Fruit fly (Drosophila melanogaster) whole organism, adult: ENCODE measurements around the gene CG14692.

Experiments
- CG11617 ChIP-seq: fragments of 200-800 bp; sonication (Bioruptor generic); optimal IDR thresholded peaks from 2 replicates; lab custom pipeline; 2017; ENCODE audit warnings: mild to moderate bottlenecking, missing biosample characterization, missing genetic modification reagents, missing genetic modification characterization
- CG12768 ChIP-seq: fragments of 200-800 bp; sonication (Bioruptor generic); optimal IDR thresholded peaks from 2 replicates; lab custom pipeline; 2017; ENCODE audit warnings: missing biosample characterization, missing genetic modification characterization, mild to moderate bottlenecking, moderate library complexity, missing genetic modification reagents
- CG14711 ChIP-seq: fragments of 200-800 bp; sonication (Bioruptor generic); optimal IDR thresholded peaks from 2 replicates; lab custom pipeline; 2018; ENCODE audit warnings: missing biosample characterization, mild to moderate bottlenecking, missing genetic modification characterization, moderate library complexity
- CG1620 ChIP-seq: fragments of 200-800 bp; sonication (Bioruptor generic); optimal IDR thresholded peaks from 2 replicates; lab custom pipeline; 2016; ENCODE audit warnings: missing biosample characterization, missing genetic modification characterization
- CG33017 ChIP-seq: fragments of 200-800 bp; sonication (Bioruptor generic); optimal IDR thresholded peaks from 2 replicates; lab custom pipeline; 2018; ENCODE audit warnings: missing biosample characterization, mild to moderate bottlenecking, missing genetic modification characterization, moderate library complexity
- CG5204 ChIP-seq: fragments of 200-800 bp; sonication (Bioruptor generic); optimal IDR thresholded peaks from 2 replicates; lab custom pipeline; 2016; ENCODE audit warnings: missing biosample characterization, missing genetic modification characterization
- CG7045 ChIP-seq: fragments of 200-800 bp; sonication (Bioruptor generic); optimal IDR thresholded peaks from 2 replicates; lab custom pipeline; 2017; ENCODE audit warnings: missing biosample characterization, mild to moderate bottlenecking, missing genetic modification characterization
- CG7101 ChIP-seq: fragments of 200-800 bp; sonication (Bioruptor generic); optimal IDR thresholded peaks from 2 replicates; lab custom pipeline; 2018; ENCODE audit warnings: missing biosample characterization, mild to moderate bottlenecking, missing genetic modification characterization, moderate library complexity
- Clk ChIP-seq: fragments of 200-800 bp; sonication (Bioruptor generic); optimal IDR thresholded peaks from 2 replicates; lab custom pipeline; 2017; ENCODE audit warnings: missing biosample characterization, missing genetic modification characterization
- Crg-1 ChIP-seq: fragments of 200-800 bp; sonication (Bioruptor generic); optimal IDR thresholded peaks from 2 replicates; lab custom pipeline; 2016; ENCODE audit warnings: missing biosample characterization, missing genetic modification characterization
- Hr96 ChIP-seq: fragments of 200-800 bp; sonication (Bioruptor generic); optimal IDR thresholded peaks from 2 replicates; lab custom pipeline; 2016; ENCODE audit warnings: missing biosample characterization, missing genetic modification characterization
- Mnt ChIP-seq: fragments of 200-800 bp; sonication (Bioruptor generic); optimal IDR thresholded peaks from 2 replicates; lab custom pipeline; 2016; ENCODE audit warnings: missing biosample characterization, mild to moderate bottlenecking, missing genetic modification characterization
- bab1 ChIP-seq: fragments of 200-800 bp; sonication (Bioruptor generic); optimal IDR thresholded peaks from 3 replicates; lab custom pipeline; 2019; ENCODE audit warnings: missing biosample characterization, mild to moderate bottlenecking, missing genetic modification characterization, moderate library complexity
- cic ChIP-seq: fragments of 200-800 bp; sonication (Bioruptor generic); optimal IDR thresholded peaks from 2 replicates; lab custom pipeline; 2017; ENCODE audit warnings: missing biosample characterization, mild to moderate bottlenecking, missing genetic modification characterization, moderate library complexity
- cnc ChIP-seq, 2 experiments: fragments of >200 bp; optimal IDR thresholded peaks; 2 replicates each; lab custom pipeline; 2017
- kay ChIP-seq: fragments of 200-800 bp; sonication (Bioruptor generic); peaks from one replicate; lab custom pipeline; 2016; ENCODE audit warnings: missing biosample characterization, missing genetic modification characterization, borderline replicate concordance
- ovo ChIP-seq: fragments of 200-800 bp; sonication (Bioruptor generic); optimal IDR thresholded peaks from 2 replicates; lab custom pipeline; 2016; ENCODE audit warnings: missing biosample characterization, missing genetic modification characterization
- pad ChIP-seq: fragments of 200-800 bp; sonication (Bioruptor generic); optimal IDR thresholded peaks from 3 replicates; lab custom pipeline; 2017; ENCODE audit warnings: missing biosample characterization, missing genetic modification characterization, mild to moderate bottlenecking, moderate library complexity, missing genetic modification reagents
- tj ChIP-seq: fragments of 200-800 bp; sonication (Bioruptor generic); optimal IDR thresholded peaks from 3 replicates; lab custom pipeline; 2017; ENCODE audit warnings: missing biosample characterization, mild to moderate bottlenecking, missing genetic modification characterization, moderate library complexity
- toe ChIP-seq: fragments of 200-800 bp; sonication (Bioruptor generic); optimal IDR thresholded peaks from 2 replicates; lab custom pipeline; 2016; ENCODE audit warnings: missing biosample characterization, missing genetic modification characterization

CG14692 gene

DNA sequence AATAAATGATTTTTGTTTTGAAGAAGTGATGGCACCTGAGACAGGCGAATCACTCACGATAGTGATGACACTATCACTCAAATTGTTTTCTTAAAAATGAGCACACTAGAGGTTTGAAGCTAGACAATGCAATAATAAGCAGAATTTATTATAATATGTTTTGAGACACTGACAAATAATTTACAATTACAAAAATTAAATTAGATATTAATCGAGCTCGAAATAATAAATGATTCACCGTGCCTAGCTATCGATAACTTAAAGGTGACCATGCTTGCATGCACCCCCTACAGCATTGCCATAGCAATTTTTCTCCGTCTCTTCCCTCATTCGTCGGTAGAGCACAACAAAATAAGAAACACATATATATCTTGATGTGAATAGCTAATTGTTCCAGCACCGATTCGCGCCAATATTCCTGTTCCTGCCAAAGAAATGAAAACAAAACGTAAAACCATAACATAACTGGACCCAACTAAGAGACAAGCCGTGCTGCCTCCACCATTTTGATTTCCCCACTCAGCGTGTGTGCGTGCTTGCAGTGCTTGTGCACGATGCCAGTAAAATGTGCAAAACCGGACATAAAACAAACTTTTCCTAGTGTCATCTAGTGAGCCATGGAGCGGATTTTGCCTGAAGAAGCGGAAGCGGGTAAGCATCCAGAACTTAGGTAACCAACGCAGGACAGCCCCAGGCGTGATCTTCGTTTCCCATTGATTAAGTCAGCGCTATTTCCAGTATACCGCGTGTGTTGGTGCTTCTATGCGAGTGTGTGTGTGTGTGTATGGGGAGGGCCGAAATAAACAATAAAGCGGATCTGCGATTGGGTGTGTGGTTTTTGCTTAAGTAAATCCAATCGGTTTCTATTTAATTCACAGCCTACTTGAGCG, 42.5 kb downstream of the CG14692 start, which contains the start of the genes MED7 and Cap-H2:
MED7 (minus strand) TSS at position 67 of the 890 bp plus-strand sequence.
Cap-H2 (plus strand) TSS at position 345 of the 890 bp plus-strand sequence.
- TF ChIP-seq CG11617 (GFP tag; lab: Kevin White, UChicago) (peak; percentile 50), CG14711 (peak; percentile 65), bab1 (GFP tag; lab: Kevin White, UChicago) (peak; percentile 76), toe (GFP tag; lab: Kevin White, UChicago) (peak; percentile 92), Hr96 (GFP tag; lab: Kevin White, UChicago) (peak; percentile 76), Crg-1 (peak; percentile 63), tj (GFP tag; lab: Kevin White, UChicago) (peak; percentile 28), CG33017 (tag; lab: Kevin White, UChicago) (peak; percentile 30), CG1620 (GFP tag; lab: Kevin White, UChicago) (peak; percentile 79), cnc (optimal IDR thresholded peaks at IDR 0.05; lab: Kevin White, UChicago) (no peak), ovo (GFP tag; lab: Kevin White, UChicago) (peak; percentile 53), CG12768 (GFP tag; lab: Kevin White, UChicago) (no peak), CG7101 (peak; percentile 51), cic (GFP tag; lab: Kevin White, UChicago) (peak; percentile 83), kay (peak; percentile 56), CG7045 (peak; percentile 79), Mnt (GFP tag; lab: Kevin White, UChicago) (peak; percentile 72), pad (peak; percentile 68), CG5204 (GFP tag; lab: Kevin White, UChicago) (peak; percentile 73), Clk (GFP tag; lab: Kevin White, UChicago) (peak; percentile 36)

DNA sequence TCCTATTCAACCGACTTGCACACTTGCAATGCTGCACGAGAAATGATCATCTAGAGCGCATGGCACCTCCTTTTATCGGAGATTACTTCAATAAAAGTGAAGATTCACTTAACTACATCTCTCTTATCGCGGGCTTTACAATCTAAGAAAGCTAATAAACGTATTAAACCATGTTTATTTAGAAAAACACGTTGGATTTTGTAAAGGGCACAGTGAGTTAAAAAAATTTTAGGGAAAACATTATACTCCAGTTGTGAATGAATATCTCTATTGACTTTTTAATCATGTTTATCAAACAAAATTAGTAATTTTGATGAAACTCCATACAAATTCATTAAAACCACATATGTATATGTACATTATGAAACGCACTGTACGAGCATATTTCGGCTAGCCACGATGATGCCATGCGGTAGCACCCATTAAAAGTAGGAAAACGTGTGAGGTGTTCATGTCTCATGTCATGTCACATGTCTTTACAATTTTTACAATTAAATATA, 44.4 kb downstream of the CG14692 start, which contains the start of gene CG31272:
CG31272 (minus strand) TSS at position 51 of the 500 bp plus-strand sequence.
- TF ChIP-seq CG1620 (GFP tag; lab: Kevin White, UChicago) (no peak), cic (GFP tag; lab: Kevin White, UChicago) (peak; percentile 70), CG5204 (GFP tag; lab: Kevin White, UChicago) (peak; percentile 15), ovo (GFP tag; lab: Kevin White, UChicago) (no peak), kay (no peak), pad (no peak), CG33017 (tag; lab: Kevin White, UChicago) (no peak), Hr96 (GFP tag; lab: Kevin White, UChicago) (no peak), bab1 (GFP tag; lab: Kevin White, UChicago) (no peak), CG11617 (GFP tag; lab: Kevin White, UChicago) (no peak), Mnt (GFP tag; lab: Kevin White, UChicago) (no peak), toe (GFP tag; lab: Kevin White, UChicago) (no peak), Clk (GFP tag; lab: Kevin White, UChicago) (no peak), CG14711 (no peak), Crg-1 (no peak), cnc (optimal IDR thresholded peaks at IDR 0.05; lab: Kevin White, UChicago) (no peak), tj (GFP tag; lab: Kevin White, UChicago) (no peak), CG7101 (no peak), CG12768 (GFP tag; lab: Kevin White, UChicago) (no peak), CG7045 (peak; percentile 30)

DNA sequence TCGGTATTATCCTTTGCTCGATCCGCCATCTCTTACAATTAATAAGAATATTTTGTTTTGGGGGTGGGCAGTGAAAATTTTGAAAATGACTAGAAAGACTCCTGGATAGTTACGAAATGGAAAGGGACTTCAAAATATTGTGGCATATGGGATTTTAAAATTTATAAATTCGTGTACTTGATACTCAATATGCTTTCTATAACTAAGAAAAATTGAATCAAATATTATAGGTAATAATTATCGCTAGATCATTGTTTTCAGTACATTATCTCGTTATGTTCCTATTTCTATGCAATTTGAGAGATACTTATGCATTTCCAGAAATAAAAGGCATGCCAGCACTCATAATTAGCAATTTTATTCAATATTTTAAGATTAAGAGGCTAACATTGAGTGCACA, 48.2 kb downstream of the CG14692 start, which contains the start of gene CG14691:
CG14691 (minus strand) TSS at position 101 of the 400 bp plus-strand sequence.
- TF ChIP-seq CG5204 (GFP tag; lab: Kevin White, UChicago) (no peak), CG14711 (no peak), kay (no peak), CG11617 (GFP tag; lab: Kevin White, UChicago) (no peak), Crg-1 (no peak), CG7101 (no peak), CG12768 (GFP tag; lab: Kevin White, UChicago) (no peak), ovo (GFP tag; lab: Kevin White, UChicago) (no peak), toe (GFP tag; lab: Kevin White, UChicago) (no peak), CG7045 (no peak), CG1620 (GFP tag; lab: Kevin White, UChicago) (no peak)

- TF ChIP-seq toe (GFP tag; lab: Kevin White, UChicago) (no peak), CG11617 (GFP tag; lab: Kevin White, UChicago) (no peak), CG33017 (tag; lab: Kevin White, UChicago) (no peak), bab1 (GFP tag; lab: Kevin White, UChicago) (no peak), Crg-1 (no peak), CG5204 (GFP tag; lab: Kevin White, UChicago) (no peak), CG7101 (no peak), ovo (GFP tag; lab: Kevin White, UChicago) (no peak), tj (GFP tag; lab: Kevin White, UChicago) (no peak), CG7045 (no peak), cnc (optimal IDR thresholded peaks at IDR 0.05; lab: Kevin White, UChicago) (no peak), pad (no peak), CG1620 (GFP tag; lab: Kevin White, UChicago) (no peak), Mnt (GFP tag; lab: Kevin White, UChicago) (no peak), cic (GFP tag; lab: Kevin White, UChicago) (no peak), CG12768 (GFP tag; lab: Kevin White, UChicago) (no peak), kay (no peak), CG14711 (no peak), Clk (GFP tag; lab: Kevin White, UChicago) (no peak)
Observed at dm6 chr3R:10751061-10751460, 52.7 kb downstream of the CG14692 start, which contains the start of gene TkR86C. TkR86C (minus strand) TSS chr3R:10751228.

DNA sequence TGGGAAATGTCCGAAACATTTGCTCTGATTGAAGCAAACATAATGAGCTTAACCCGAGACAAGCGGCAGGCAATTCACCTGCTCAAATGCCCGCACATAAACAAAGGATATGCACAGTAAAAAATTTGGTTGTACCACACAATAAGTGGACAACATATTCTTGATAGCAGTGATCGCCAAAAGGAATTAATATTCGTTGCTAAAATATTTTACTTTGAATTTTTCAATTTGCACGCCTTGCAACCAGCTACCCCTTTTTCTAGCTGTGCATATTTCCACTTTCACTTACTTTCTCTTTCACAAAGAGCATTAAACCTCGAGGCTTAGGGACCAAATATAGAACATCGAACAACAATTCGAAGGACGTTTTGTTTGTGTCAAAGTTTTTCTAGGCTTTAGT, 56.1 kb downstream of the CG14692 start:
- TF ChIP-seq CG7045 (no peak), CG1620 (GFP tag; lab: Kevin White, UChicago) (no peak), Mnt (GFP tag; lab: Kevin White, UChicago) (no peak), kay (no peak), Hr96 (GFP tag; lab: Kevin White, UChicago) (no peak), tj (GFP tag; lab: Kevin White, UChicago) (no peak), toe (GFP tag; lab: Kevin White, UChicago) (no peak), CG33017 (tag; lab: Kevin White, UChicago) (no peak), CG7101 (no peak), cnc (optimal IDR thresholded peaks at IDR 0.05; lab: Kevin White, UChicago) (no peak)
